Fruit fly (Drosophila melanogaster) whole organism, pupa: ENCODE results near the gene sala.

ENCODE experiments used
- CG10348 ChIP-seq: fragments of 200-800 bp; sonication (Bioruptor generic); IDR thresholded peaks from 2 replicates; pipeline ENCODE4 v1.3.6; 2022; ENCODE audit warnings: missing biosample characterization, missing genetic modification characterization
- CG12605 ChIP-seq: fragments of 200-800 bp; sonication (Bioruptor generic); IDR thresholded peaks from 2 replicates; pipeline ENCODE4 v1.3.6; 2022; ENCODE audit warnings: missing biosample characterization, missing genetic modification characterization
- CG14655 ChIP-seq: fragments of 200-800 bp; sonication (Bioruptor generic); optimal IDR thresholded peaks from 3 replicates; lab custom pipeline; 2017; ENCODE audit warnings: mild to moderate bottlenecking, missing biosample characterization, missing genetic modification reagents, missing genetic modification characterization
- CG32121 ChIP-seq: fragments of 200-800 bp; sonication (Bioruptor generic); IDR thresholded peaks from 2 replicates; pipeline ENCODE4 v1.3.6; 2022; ENCODE audit warnings: missing biosample characterization, missing genetic modification characterization
- CG34367 ChIP-seq: fragments of 200-800 bp; sonication (Bioruptor generic); optimal IDR thresholded peaks from 2 replicates; lab custom pipeline; 2018; ENCODE audit warnings: missing biosample characterization, mild to moderate bottlenecking, missing genetic modification characterization
- CG4496 ChIP-seq: fragments of 200-800 bp; sonication (Bioruptor generic); IDR thresholded peaks from 3 replicates; pipeline ENCODE4 v1.3.6; 2022; ENCODE audit warnings: missing biosample characterization, missing genetic modification characterization
- CG8159 ChIP-seq: fragments of 200-800 bp; sonication (Bioruptor generic); optimal IDR thresholded peaks from 3 replicates; lab custom pipeline; 2018; ENCODE audit warnings: missing biosample characterization, mild to moderate bottlenecking, missing genetic modification characterization, moderate library complexity
- CG8301 ChIP-seq: fragments of 200-800 bp; sonication (Bioruptor generic); optimal IDR thresholded peaks from 2 replicates; lab custom pipeline; 2018; ENCODE audit warnings: missing biosample characterization, mild to moderate bottlenecking, missing genetic modification characterization
- CG9948 ChIP-seq: fragments of 200-800 bp; sonication (Bioruptor generic); optimal IDR thresholded peaks from 2 replicates; lab custom pipeline; 2018; ENCODE audit warnings: missing biosample characterization, mild to moderate bottlenecking, missing genetic modification characterization, moderate library complexity
- Ets98B ChIP-seq: fragments of 200-800 bp; sonication (Bioruptor generic); IDR thresholded peaks from 2 replicates; pipeline ENCODE4 v1.3.6; 2022; ENCODE audit warnings: missing biosample characterization, missing genetic modification characterization
- Pif1B ChIP-seq: fragments of 200-800 bp; sonication (Bioruptor generic); optimal IDR thresholded peaks from 3 replicates; lab custom pipeline; 2016; ENCODE audit warnings: missing biosample characterization, missing genetic modification characterization

DNA sequence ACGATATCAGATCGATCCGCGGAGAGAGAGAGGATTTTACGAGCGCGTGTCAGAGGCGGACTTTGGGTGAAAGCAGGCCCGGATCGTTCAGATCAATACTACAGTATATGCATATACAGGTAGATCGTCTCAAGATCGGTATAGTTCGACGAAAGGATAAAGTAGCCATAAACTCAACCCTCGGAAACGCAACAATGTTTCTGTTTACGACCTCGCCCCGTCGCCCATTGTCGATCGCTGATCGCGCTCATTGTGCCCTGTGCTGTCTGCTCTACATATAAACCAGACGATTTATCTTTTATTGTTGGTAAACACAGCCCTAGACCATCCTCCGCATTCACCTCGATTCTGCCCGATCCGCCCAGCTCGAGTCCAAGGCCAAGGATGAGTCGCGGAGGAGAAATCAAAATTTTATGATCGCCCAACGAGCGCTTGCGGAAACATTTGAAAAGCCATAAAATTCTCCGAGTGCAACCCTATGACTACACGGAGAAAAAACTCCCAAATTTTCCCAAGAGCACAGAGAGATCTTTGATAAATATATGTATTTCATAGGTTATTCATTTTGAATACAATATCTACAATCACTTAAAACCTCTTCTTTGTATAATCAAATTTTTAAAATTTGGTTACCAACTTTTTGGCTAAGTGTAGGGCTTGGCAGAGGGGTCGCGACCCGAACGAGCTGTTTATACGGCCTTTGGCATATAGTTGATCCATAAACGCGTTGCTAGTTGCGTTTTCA, 31.7 kb upstream of the sala start:
- TF ChIP-seq CG34367 (tag; lab: Kevin White, UChicago) = no peak
- no peak for TF ChIP-seq Ets98B (GFP tag; lab: Robert Waterston, UW)
- TF ChIP-seq CG14655 (GFP tag; lab: Kevin White, UChicago) = no peak
- TF ChIP-seq CG9948 (tag; lab: Kevin White, UChicago) = no peak
- no peak for TF ChIP-seq CG32121
- TF ChIP-seq CG12605 (GFP tag; lab: Robert Waterston, UW) = no peak
- no peak for TF ChIP-seq Pif1B
- TF ChIP-seq CG4496 (GFP tag; lab: Robert Waterston, UW) = no peak
- TF ChIP-seq CG8301 (tag; lab: Kevin White, UChicago) = no peak
- no peak for TF ChIP-seq CG10348 (GFP tag; lab: Robert Waterston, UW)
- no peak for TF ChIP-seq CG8159 (tag; lab: Kevin White, UChicago)
